Fruit fly (Drosophila melanogaster) whole organism, embryonic: ENCODE data around the gene sni.

Experiments
- Atf6 ChIP-seq: fragments of 200-800 bp; sonication (Bioruptor generic); IDR thresholded peaks from 2 replicates; pipeline ENCODE4 v1.3.6; 2022; ENCODE audit warnings: missing biosample characterization, missing genetic modification characterization
- Bteb2 ChIP-seq: fragments of 200-800 bp; sonication (Bioruptor generic); optimal IDR thresholded peaks from 2 replicates; lab custom pipeline; 2016; ENCODE audit warnings: missing biosample characterization, missing genetic modification characterization
- CG10959 ChIP-seq: fragments of 200-800 bp; sonication (Bioruptor generic); IDR thresholded peaks from 2 replicates; pipeline ENCODE4 v1.3.6; 2022; ENCODE audit warnings: missing biosample characterization, missing genetic modification characterization
- CG10979 ChIP-seq: fragments of 200-800 bp; sonication (Bioruptor generic); optimal IDR thresholded peaks from 2 replicates; lab custom pipeline; 2018; ENCODE audit warnings: missing biosample characterization, mild to moderate bottlenecking, missing genetic modification characterization, moderate library complexity
- CG11085 ChIP-seq: fragments of 200-800 bp; sonication (Bioruptor generic); IDR thresholded peaks from 2 replicates; pipeline ENCODE4 v1.3.6; 2022; ENCODE audit warnings: missing biosample characterization, missing genetic modification characterization
- CG12104 ChIP-seq: fragments of 200-800 bp; sonication (Bioruptor generic); optimal IDR thresholded peaks from 3 replicates; lab custom pipeline; 2016; ENCODE audit warnings: missing biosample characterization, missing genetic modification characterization
- CG12391 ChIP-seq: fragments of 200-800 bp; sonication (Bioruptor generic); optimal IDR thresholded peaks from 3 replicates; lab custom pipeline; 2018; ENCODE audit warnings: missing biosample characterization, mild to moderate bottlenecking, missing genetic modification characterization, moderate library complexity
- CG14050 ChIP-seq: fragments of 200-800 bp; sonication (Bioruptor generic); IDR thresholded peaks from 3 replicates; pipeline ENCODE4 v1.3.6; 2022; ENCODE audit warnings: missing biosample characterization, missing genetic modification characterization
- CG14667 ChIP-seq: fragments of 200-800 bp; sonication (Bioruptor generic); IDR thresholded peaks from 2 replicates; pipeline ENCODE4 v1.3.6; 2022; ENCODE audit warnings: missing biosample characterization, missing genetic modification characterization
- CG17359 ChIP-seq: fragments of 200-800 bp; sonication (Bioruptor generic); optimal IDR thresholded peaks from 3 replicates; lab custom pipeline; 2018; ENCODE audit warnings: missing biosample characterization, mild to moderate bottlenecking, missing genetic modification characterization, moderate library complexity
- CG17829 ChIP-seq: fragments of 200-800 bp; optimal IDR thresholded peaks from 2 replicates; lab custom pipeline; 2019; ENCODE audit warnings: missing biosample characterization, mild to moderate bottlenecking, missing genetic modification characterization, moderate library complexity
- CG1832 ChIP-seq: fragments of 200-800 bp; sonication (Bioruptor generic); optimal IDR thresholded peaks from 2 replicates; lab custom pipeline; 2017; ENCODE audit warnings: missing biosample characterization, mild to moderate bottlenecking, missing genetic modification characterization, inconsistent platforms
- CG2712 ChIP-seq: fragments of 200-800 bp; optimal IDR thresholded peaks from 3 replicates; lab custom pipeline; 2019; ENCODE audit warnings: missing biosample characterization, mild to moderate bottlenecking, missing genetic modification characterization, moderate library complexity
- CG34422 ChIP-seq: fragments of 200-800 bp; sonication (Bioruptor generic); IDR thresholded peaks from 3 replicates; pipeline ENCODE4 v1.3.6; 2022; ENCODE audit warnings: missing biosample characterization, missing genetic modification characterization
- CG4820 ChIP-seq: fragments of 200-800 bp; sonication (Bioruptor generic); optimal IDR thresholded peaks from 3 replicates; lab custom pipeline; 2016; ENCODE audit warnings: missing biosample characterization, missing genetic modification characterization
- CG5180 ChIP-seq: fragments of 200-800 bp; sonication (Bioruptor generic); optimal IDR thresholded peaks from 3 replicates; lab custom pipeline; 2017; ENCODE audit warnings: missing biosample characterization, missing genetic modification characterization, mild to moderate bottlenecking, moderate library complexity, missing genetic modification reagents
- CG6272 ChIP-seq: fragments of 200-800 bp; sonication (Bioruptor generic); IDR thresholded peaks from 2 replicates; pipeline ENCODE4 v1.3.6; 2022; ENCODE audit warnings: missing biosample characterization, missing genetic modification characterization
- CG8281 ChIP-seq: fragments of 200-800 bp; sonication (Bioruptor generic); optimal IDR thresholded peaks from 2 replicates; lab custom pipeline; 2018; ENCODE audit warnings: missing biosample characterization, mild to moderate bottlenecking, missing genetic modification characterization, moderate library complexity
- CG8388 ChIP-seq: fragments of 200-800 bp; sonication (Bioruptor generic); optimal IDR thresholded peaks from 2 replicates; lab custom pipeline; 2019; ENCODE audit warnings: missing biosample characterization, mild to moderate bottlenecking, missing genetic modification characterization, moderate library complexity
- CG8944 ChIP-seq: fragments of 200-800 bp; sonication (Bioruptor generic); optimal IDR thresholded peaks from 3 replicates; lab custom pipeline; 2016; ENCODE audit warnings: missing biosample characterization, missing genetic modification characterization
- E2f2 ChIP-seq: fragments of 200-800 bp; sonication (Bioruptor generic); IDR thresholded peaks from 2 replicates; pipeline ENCODE4 v1.3.6; 2022; ENCODE audit warnings: missing biosample characterization, missing genetic modification characterization
- HLH3B ChIP-seq: fragments of 200-800 bp; sonication (Bioruptor generic); IDR thresholded peaks from 2 replicates; pipeline ENCODE4 v1.3.6; 2022; ENCODE audit warnings: missing biosample characterization, missing genetic modification characterization
- HLH54F ChIP-seq: fragments of 200-800 bp; sonication (Bioruptor generic); optimal IDR thresholded peaks from 3 replicates; lab custom pipeline; 2016; ENCODE audit warnings: missing biosample characterization, missing genetic modification characterization
- Mrtf ChIP-seq: fragments of 200-800 bp; sonication (Bioruptor generic); IDR thresholded peaks from 3 replicates; pipeline ENCODE4 v1.3.6; 2022; ENCODE audit warnings: missing biosample characterization, missing genetic modification characterization
- Oaz ChIP-seq: fragments of 200-800 bp; sonication (Bioruptor generic); IDR thresholded peaks from 2 replicates; pipeline ENCODE4 v1.3.6; 2022; ENCODE audit warnings: missing biosample characterization, missing genetic modification characterization
- Ptx1 ChIP-seq: fragments of 200-800 bp; sonication (Bioruptor generic); IDR thresholded peaks from 2 replicates; pipeline ENCODE4 v1.3.6; 2022; ENCODE audit warnings: missing biosample characterization, missing genetic modification characterization
- Rx ChIP-seq: fragments of 200-800 bp; sonication (Bioruptor generic); IDR thresholded peaks from 2 replicates; pipeline ENCODE4 v1.3.6; 2022; ENCODE audit warnings: missing biosample characterization, missing genetic modification characterization
- Scr ChIP-seq: fragments of 200-800 bp; sonication (Bioruptor generic); IDR thresholded peaks from 2 replicates; pipeline ENCODE4 v1.3.6; 2022; ENCODE audit warnings: missing biosample characterization, missing genetic modification characterization; ENCODE audit not compliant: partially characterized antibody
- Six4 ChIP-seq: fragments of 200-800 bp; sonication (Bioruptor generic); optimal IDR thresholded peaks from 2 replicates; lab custom pipeline; 2016; ENCODE audit warnings: missing biosample characterization, missing genetic modification characterization
- Ssrp ChIP-seq: fragments of 200-800 bp; sonication (Bioruptor generic); optimal IDR thresholded peaks from 2 replicates; lab custom pipeline; 2018; ENCODE audit warnings: missing biosample characterization, mild to moderate bottlenecking, missing genetic modification characterization, moderate library complexity
- Xbp1 ChIP-seq: fragments of 200-800 bp; sonication (Bioruptor generic); optimal IDR thresholded peaks from 3 replicates; lab custom pipeline; 2016; ENCODE audit warnings: missing biosample characterization, mild to moderate bottlenecking, missing genetic modification characterization
- ara ChIP-seq: fragments of 200-800 bp; sonication (Bioruptor generic); IDR thresholded peaks from 2 replicates; pipeline ENCODE4 v1.3.6; 2022; ENCODE audit warnings: missing biosample characterization, missing genetic modification characterization
- az2 ChIP-seq: fragments of 200-800 bp; sonication (Bioruptor generic); optimal IDR thresholded peaks from 3 replicates; lab custom pipeline; 2016; ENCODE audit warnings: missing biosample characterization, missing genetic modification characterization
- bcd ChIP-seq: fragments of 200-800 bp; sonication (Bioruptor generic); optimal IDR thresholded peaks from 2 replicates; lab custom pipeline; 2017; ENCODE audit warnings: missing biosample characterization, mild to moderate bottlenecking, missing genetic modification characterization
- chm ChIP-seq: fragments of 200-800 bp; sonication (Bioruptor generic); IDR thresholded peaks from 2 replicates; pipeline ENCODE4 v1.3.6; 2022; ENCODE audit warnings: missing biosample characterization, missing genetic modification characterization
- crol ChIP-seq: fragments of 200-800 bp; sonication (Bioruptor generic); IDR thresholded peaks from 2 replicates; pipeline ENCODE4 v1.3.6; 2022; ENCODE audit warnings: missing biosample characterization, missing genetic modification characterization
- dysf ChIP-seq: fragments of 200-800 bp; sonication (Bioruptor generic); IDR thresholded peaks from 3 replicates; pipeline ENCODE4 v1.3.6; 2022; ENCODE audit warnings: missing biosample characterization, missing genetic modification characterization
- ems ChIP-seq: fragments of 200-800 bp; sonication (Bioruptor generic); optimal IDR thresholded peaks from 3 replicates; lab custom pipeline; 2016; ENCODE audit warnings: missing biosample characterization, missing genetic modification characterization
- esg ChIP-seq: fragments of 200-800 bp; sonication (Bioruptor generic); conservative IDR thresholded peaks from 2 replicates; pipeline ENCODE4 v1.3.6; 2022; ENCODE audit warnings: missing biosample characterization, missing genetic modification characterization
- ewg ChIP-seq: fragments of 200-800 bp; sonication (Bioruptor generic); optimal IDR thresholded peaks from 3 replicates; lab custom pipeline; 2017; ENCODE audit warnings: mild to moderate bottlenecking, missing biosample characterization, missing genetic modification reagents, missing genetic modification characterization
- fd96Cb ChIP-seq: fragments of 200-800 bp; sonication (Bioruptor generic); optimal IDR thresholded peaks from 2 replicates; lab custom pipeline; 2018; ENCODE audit warnings: missing biosample characterization, mild to moderate bottlenecking, missing genetic modification characterization, moderate library complexity
- gsb ChIP-seq: fragments of 200-800 bp; sonication (Bioruptor generic); IDR thresholded peaks from 2 replicates; pipeline ENCODE4 v1.3.6; 2022; ENCODE audit warnings: missing biosample characterization, missing genetic modification characterization
- hkb ChIP-seq, 2 experiments: fragments of 200-800 bp in 1 of 2; fragments of >200 bp in 1 of 2; sonication (Bioruptor generic) in 1 of 2; IDR thresholded peaks in 1 of 2; optimal IDR thresholded peaks in 1 of 2; 2 replicates each; pipeline versions ENCODE4 v1.3.6 to Lab custom; 2017 to 2022; ENCODE audit warnings: missing biosample characterization in 1 of 2, missing genetic modification characterization in 1 of 2
- kah ChIP-seq: fragments of 200-800 bp; sonication (Bioruptor generic); optimal IDR thresholded peaks from 2 replicates; lab custom pipeline; 2018; ENCODE audit warnings: missing biosample characterization, mild to moderate bottlenecking, missing genetic modification characterization
- lmd ChIP-seq: fragments of 200-800 bp; sonication (Bioruptor generic); IDR thresholded peaks from 2 replicates; pipeline ENCODE4 v1.3.6; 2022; ENCODE audit warnings: missing biosample characterization, missing genetic modification characterization
- oc ChIP-seq: fragments of 200-800 bp; sonication (Bioruptor generic); optimal IDR thresholded peaks from 2 replicates; lab custom pipeline; 2018; ENCODE audit warnings: missing biosample characterization, mild to moderate bottlenecking, missing genetic modification characterization, moderate library complexity
- sd ChIP-seq: fragments of 200-800 bp; sonication (Bioruptor generic); optimal IDR thresholded peaks from 3 replicates; lab custom pipeline; 2018; ENCODE audit warnings: missing biosample characterization, mild to moderate bottlenecking, missing genetic modification characterization, moderate library complexity
- tin ChIP-seq: fragments of 200-800 bp; sonication (Bioruptor generic); optimal IDR thresholded peaks from 3 replicates; lab custom pipeline; 2016; ENCODE audit warnings: missing biosample characterization, missing genetic modification characterization
- wdn ChIP-seq: fragments of 200-800 bp; sonication (Bioruptor generic); IDR thresholded peaks from 2 replicates; pipeline ENCODE4 v1.3.6; 2022; ENCODE audit warnings: missing biosample characterization, missing genetic modification characterization

sni gene

DNA sequence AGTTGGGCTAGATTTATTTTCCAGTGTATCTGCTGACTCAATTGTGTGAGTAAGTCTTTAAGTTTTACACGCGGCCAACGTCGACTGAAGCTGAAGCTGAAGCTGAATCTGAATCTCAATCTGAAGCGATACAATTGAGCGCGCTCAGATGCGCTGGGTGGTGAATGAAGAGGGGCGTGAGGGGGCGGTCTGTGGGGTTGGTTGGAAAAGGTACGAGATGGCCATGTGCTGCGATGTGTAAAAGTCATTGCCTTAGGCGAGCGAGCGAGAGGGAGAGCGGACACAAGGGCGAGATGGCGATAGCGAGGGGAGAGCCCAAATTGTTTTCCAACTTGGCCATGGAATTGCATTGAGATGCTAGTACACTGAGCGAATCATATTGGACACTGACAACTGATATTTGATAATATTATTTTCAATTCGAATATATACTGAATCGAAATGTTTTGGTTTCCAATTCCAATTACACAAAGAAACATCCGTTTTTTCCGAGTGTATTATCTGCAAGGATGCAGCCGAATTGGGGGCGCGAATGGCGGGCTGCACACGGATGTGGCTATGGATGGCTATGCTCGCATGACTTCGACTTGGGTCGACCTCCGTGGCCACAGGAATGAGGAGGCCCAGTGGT lies 47.1 kb downstream of the sni start (continued):
- TF ChIP-seq ewg (GFP tag; lab: Kevin White, UChicago) (peak; percentile 23), CG2712 (tag; lab: Kevin White, UChicago) (peak; percentile 51), Bteb2 (no peak), CG12391 (tag; lab: Kevin White, UChicago) (peak; percentile 34), Rx (peak; percentile 49), Ssrp (tag; lab: Kevin White, UChicago) (peak; percentile 50), CG4820 (GFP tag; lab: Kevin White, UChicago) (peak; percentile 48), CG6272 (GFP tag; lab: Robert Waterston, UW) (no peak), CG11085 (GFP tag; lab: Robert Waterston, UW) (no peak), dysf (peak; percentile 74), az2 (GFP tag; lab: Kevin White, UChicago) (peak; percentile 29), HLH54F (peak; percentile 15), CG17359 (peak; percentile 73), ara (peak; percentile 40; the same call in 1 of the 2 replicates), wdn (GFP tag; lab: Robert Waterston, UW) (no peak), CG14667 (GFP tag; lab: Robert Waterston, UW) (peak; percentile 44; the same call in 1 of the 2 replicates), CG5180 (peak; percentile 5), lmd (GFP tag; lab: Robert Waterston, UW) (peak; percentile 57), gsb (GFP tag; lab: Robert Waterston, UW) (0 out of 2 replicates have a peak, but pooled peaks have one; percentile 17), E2f2 (GFP tag; lab: Robert Waterston, UW) (peak; percentile 39; the same call in 1 of the 2 replicates), Xbp1 (peak; percentile 44), CG8388 (peak; percentile 47), oc (tag; lab: Kevin White, UChicago) (peak; percentile 6), ems (GFP tag; lab: Kevin White, UChicago) (peak; percentile 12), CG10959 (0 out of 2 replicates have a peak, but pooled peaks have one; percentile 18), CG14050 (GFP tag; lab: Robert Waterston, UW) (peak; percentile 50; the same call in 2 of the 3 replicates), CG1832 (GFP tag; lab: Kevin White, UChicago) (peak; percentile 37), chm (GFP tag; lab: Robert Waterston, UW) (peak; percentile 79; the same call in 1 of the 2 replicates), CG8944 (no peak), bcd (GFP tag; lab: Kevin White, UChicago) (peak; percentile 41), sd (tag; lab: Kevin White, UChicago) (peak; percentile 38), Atf6 (GFP tag; lab: Robert Waterston, UW) (peak; percentile 48; the same call in 1 of the 2 replicates), kah (peak; percentile 24), hkb (optimal IDR thresholded peaks at IDR 0.05; lab: Kevin White, UChicago) (no peak), hkb (GFP tag; IDR thresholded peaks at IDR 0.05; lab: Robert Waterston, UW) (peak; percentile 83), CG17829 (peak; percentile 20), crol (GFP tag; lab: Robert Waterston, UW) (peak; percentile 84), CG12104 (GFP tag; lab: Kevin White, UChicago) (no peak), Ptx1 (GFP tag; lab: Robert Waterston, UW) (peak; percentile 68), Scr (GFP tag; lab: Robert Waterston, UW) (no peak), tin (peak; percentile 33), Oaz (GFP tag; lab: Robert Waterston, UW) (0 out of 2 replicates have a peak, but pooled peaks have one; percentile 39), CG8281 (no peak), CG10979 (tag; lab: Kevin White, UChicago) (peak; percentile 47), Six4 (no peak), HLH3B (GFP tag; lab: Robert Waterston, UW) (peak; percentile 65), esg (peak; percentile 49), CG34422 (GFP tag; lab: Robert Waterston, UW) (peak; percentile 19; the same call in 1 of the 3 replicates), Mrtf (GFP tag; lab: Robert Waterston, UW) (peak; percentile 61; the same call in 2 of the 3 replicates), fd96Cb (tag; lab: Kevin White, UChicago) (peak; percentile 19)
